Fruit fly (Drosophila melanogaster) whole organism, embryonic: ENCODE results near the gene mon2.
A peak's percentile ranks its signal among the peaks of the same experiment; 100 is the strongest.

Experiments used
- CG10147 ChIP-seq: fragments of 200-800 bp; sonication (Bioruptor generic); optimal IDR thresholded peaks from 2 replicates; lab custom pipeline; 2019; ENCODE audit warnings: missing biosample characterization, mild to moderate bottlenecking, missing genetic modification characterization, moderate library complexity
- CG1024 ChIP-seq: fragments of 200-800 bp; sonication (Bioruptor generic); IDR thresholded peaks from 2 replicates; pipeline ENCODE4 v1.3.6; 2022; ENCODE audit warnings: missing biosample characterization, missing genetic modification characterization
- CG10959 ChIP-seq: fragments of 200-800 bp; sonication (Bioruptor generic); IDR thresholded peaks from 2 replicates; pipeline ENCODE4 v1.3.6; 2022; ENCODE audit warnings: missing biosample characterization, missing genetic modification characterization
- CG10979 ChIP-seq: fragments of 200-800 bp; sonication (Bioruptor generic); optimal IDR thresholded peaks from 2 replicates; lab custom pipeline; 2018; ENCODE audit warnings: missing biosample characterization, mild to moderate bottlenecking, missing genetic modification characterization, moderate library complexity
- CG11247 ChIP-seq: fragments of 200-800 bp; sonication (Bioruptor generic); IDR thresholded peaks from 2 replicates; pipeline ENCODE4 v1.3.6; 2022; ENCODE audit warnings: missing biosample characterization, missing genetic modification characterization
- CG12236 ChIP-seq: fragments of 200-800 bp; sonication (Bioruptor generic); optimal IDR thresholded peaks from 2 replicates; lab custom pipeline; 2016; ENCODE audit warnings: missing biosample characterization, missing genetic modification characterization
- CG1233 ChIP-seq: fragments of 200-800 bp; sonication (Bioruptor generic); optimal IDR thresholded peaks from 4 replicates; lab custom pipeline; 2018; ENCODE audit warnings: missing biosample characterization, mild to moderate bottlenecking, missing genetic modification characterization
- CG12659 ChIP-seq: fragments of 200-800 bp; sonication (Bioruptor generic); optimal IDR thresholded peaks from 3 replicates; lab custom pipeline; 2017; ENCODE audit warnings: mild to moderate bottlenecking, missing biosample characterization, missing genetic modification reagents, missing genetic modification characterization
- CG13894 ChIP-seq: fragments of 200-800 bp; sonication (Bioruptor generic); optimal IDR thresholded peaks from 3 replicates; lab custom pipeline; 2018; ENCODE audit warnings: missing biosample characterization, mild to moderate bottlenecking, missing genetic modification characterization, moderate library complexity
- CG15269 ChIP-seq: fragments of 200-800 bp; sonication (Bioruptor generic); optimal IDR thresholded peaks from 2 replicates; lab custom pipeline; 2018; ENCODE audit warnings: missing biosample characterization, mild to moderate bottlenecking, missing genetic modification characterization, moderate library complexity
- CG1647 ChIP-seq: fragments of 200-800 bp; sonication (Bioruptor generic); optimal IDR thresholded peaks from 3 replicates; lab custom pipeline; 2016; ENCODE audit warnings: missing biosample characterization, missing genetic modification characterization
- CG16815 ChIP-seq: fragments of 200-800 bp; sonication (Bioruptor generic); optimal IDR thresholded peaks from 3 replicates; lab custom pipeline; 2017; ENCODE audit warnings: missing biosample characterization, mild to moderate bottlenecking, missing genetic modification characterization
- CG17612 ChIP-seq: fragments of 200-800 bp; sonication (Bioruptor generic); IDR thresholded peaks from 2 replicates; pipeline ENCODE4 v1.3.6; 2022; ENCODE audit warnings: missing biosample characterization, missing genetic modification characterization
- CG2875 ChIP-seq: fragments of 200-800 bp; sonication (Bioruptor generic); optimal IDR thresholded peaks from 2 replicates; lab custom pipeline; 2017; ENCODE audit warnings: missing biosample characterization, mild to moderate bottlenecking, missing genetic modification characterization, missing genetic modification reagents
- CG4617 ChIP-seq: fragments of 200-800 bp; sonication (Bioruptor generic); optimal IDR thresholded peaks from 3 replicates; lab custom pipeline; 2016; ENCODE audit warnings: missing biosample characterization, missing genetic modification characterization, borderline replicate concordance
- CG4707 ChIP-seq: fragments of 200-800 bp; sonication (Bioruptor generic); optimal IDR thresholded peaks from 2 replicates; lab custom pipeline; 2018; ENCODE audit warnings: missing biosample characterization, mild to moderate bottlenecking, missing genetic modification characterization, moderate library complexity
- CG5953 ChIP-seq: fragments of 200-800 bp; sonication (Bioruptor generic); IDR thresholded peaks from 2 replicates; pipeline ENCODE4 v1.3.6; 2022; ENCODE audit warnings: missing biosample characterization, missing genetic modification characterization
- CG7271 ChIP-seq: fragments of 200-800 bp; sonication (Bioruptor generic); optimal IDR thresholded peaks from 2 replicates; lab custom pipeline; 2018; ENCODE audit warnings: missing biosample characterization, mild to moderate bottlenecking, missing genetic modification characterization, moderate library complexity
- CG7745 ChIP-seq: fragments of 200-800 bp; sonication (Bioruptor generic); optimal IDR thresholded peaks from 2 replicates; lab custom pipeline; 2018; ENCODE audit warnings: missing biosample characterization, mild to moderate bottlenecking, missing genetic modification characterization, moderate library complexity
- CG8924 ChIP-seq: fragments of 200-800 bp; optimal IDR thresholded peaks from 3 replicates; lab custom pipeline; 2019; ENCODE audit warnings: missing biosample characterization, mild to moderate bottlenecking, missing genetic modification characterization, moderate library complexity
- CG8944 ChIP-seq: fragments of 200-800 bp; sonication (Bioruptor generic); optimal IDR thresholded peaks from 3 replicates; lab custom pipeline; 2016; ENCODE audit warnings: missing biosample characterization, missing genetic modification characterization
- Deaf1 ChIP-seq: fragments of 200-800 bp; optimal IDR thresholded peaks from 3 replicates; lab custom pipeline; 2019; ENCODE audit warnings: missing biosample characterization, mild to moderate bottlenecking, missing genetic modification characterization, moderate library complexity
- Dip2 ChIP-seq: fragments of 200-800 bp; sonication (Bioruptor generic); IDR thresholded peaks from 2 replicates; pipeline ENCODE4 v1.3.6; 2022; ENCODE audit warnings: missing biosample characterization, missing genetic modification characterization
- HLHmδ ChIP-seq: fragments of 200-800 bp; sonication (Bioruptor generic); optimal IDR thresholded peaks from 2 replicates; lab custom pipeline; 2018; ENCODE audit warnings: missing biosample characterization, mild to moderate bottlenecking, missing genetic modification characterization, moderate library complexity
- Jarid2 ChIP-seq: fragments of 200-800 bp; sonication (Bioruptor generic); optimal IDR thresholded peaks from 3 replicates; lab custom pipeline; 2017; ENCODE audit warnings: mild to moderate bottlenecking, missing biosample characterization, missing genetic modification reagents, missing genetic modification characterization
- MBD-R2 ChIP-seq: fragments of 200-800 bp; sonication (Bioruptor generic); IDR thresholded peaks from 2 replicates; pipeline ENCODE4 v1.3.6; 2022; ENCODE audit warnings: missing biosample characterization, missing genetic modification characterization
- NFAT ChIP-seq: fragments of 200-800 bp; sonication (Bioruptor generic); IDR thresholded peaks from 2 replicates; pipeline ENCODE4 v1.3.6; 2022; ENCODE audit warnings: missing biosample characterization, missing genetic modification characterization
- NK7.1 ChIP-seq: fragments of 200-800 bp; sonication (Bioruptor generic); optimal IDR thresholded peaks from 3 replicates; lab custom pipeline; 2016; ENCODE audit warnings: missing biosample characterization, missing genetic modification characterization
- Six4 ChIP-seq: fragments of 200-800 bp; sonication (Bioruptor generic); optimal IDR thresholded peaks from 2 replicates; lab custom pipeline; 2016; ENCODE audit warnings: missing biosample characterization, missing genetic modification characterization
- aop ChIP-seq: fragments of 200-800 bp; sonication (Bioruptor generic); IDR thresholded peaks from 2 replicates; pipeline ENCODE4 v1.3.6; 2022; ENCODE audit warnings: missing biosample characterization, missing genetic modification characterization
- ash1 ChIP-seq: fragments of 200-800 bp; sonication (Bioruptor generic); optimal IDR thresholded peaks from 2 replicates; lab custom pipeline; 2018; ENCODE audit warnings: missing biosample characterization, mild to moderate bottlenecking, missing genetic modification characterization
- ato ChIP-seq: fragments of 200-800 bp; sonication (Bioruptor generic); IDR thresholded peaks from 2 replicates; pipeline ENCODE4 v1.3.6; 2022; ENCODE audit warnings: missing biosample characterization, missing genetic modification characterization; ENCODE audit not compliant: partially characterized antibody
- bcd ChIP-seq: fragments of 200-800 bp; sonication (Bioruptor generic); optimal IDR thresholded peaks from 2 replicates; lab custom pipeline; 2017; ENCODE audit warnings: missing biosample characterization, mild to moderate bottlenecking, missing genetic modification characterization
- btn ChIP-seq: fragments of 200-800 bp; sonication (Bioruptor generic); optimal IDR thresholded peaks from 2 replicates; lab custom pipeline; 2016; ENCODE audit warnings: missing biosample characterization, missing genetic modification characterization
- chinmo ChIP-seq: fragments of 200-800 bp; sonication (Bioruptor generic); IDR thresholded peaks from 4 replicates; pipeline ENCODE4 v1.3.6; 2022; ENCODE audit warnings: missing biosample characterization, missing genetic modification characterization; ENCODE audit not compliant: partially characterized antibody
- crp ChIP-seq, 2 experiments: fragments of 200-800 bp; sonication (Bioruptor generic); optimal IDR thresholded peaks; 2 replicates in 1 of 2; 3 replicates in 1 of 2; lab custom pipeline; 2017; ENCODE audit warnings: missing biosample characterization in 2 of 2, missing genetic modification characterization in 2 of 2, mild to moderate bottlenecking in 1 of 2, moderate library complexity in 1 of 2
- da ChIP-seq: fragments of 200-800 bp; sonication (Bioruptor generic); optimal IDR thresholded peaks from 2 replicates; lab custom pipeline; 2016; ENCODE audit warnings: missing biosample characterization, missing genetic modification characterization
- jing ChIP-seq: fragments of 200-800 bp; sonication (Bioruptor generic); optimal IDR thresholded peaks from 2 replicates; lab custom pipeline; 2018; ENCODE audit warnings: missing biosample characterization, mild to moderate bottlenecking, missing genetic modification characterization
- jumu ChIP-seq: fragments of 200-800 bp; sonication (Bioruptor generic); optimal IDR thresholded peaks from 3 replicates; lab custom pipeline; 2016; ENCODE audit warnings: missing biosample characterization, missing genetic modification characterization
- otp ChIP-seq: fragments of 200-800 bp; sonication (Bioruptor generic); IDR thresholded peaks from 3 replicates; pipeline ENCODE4, ENCODE4 v1.3.6; 2022; ENCODE audit warnings: missing biosample characterization, missing genetic modification characterization
- p53 ChIP-seq: fragments of 200-800 bp; sonication (Bioruptor generic); optimal IDR thresholded peaks from 2 replicates; lab custom pipeline; 2016; ENCODE audit warnings: missing biosample characterization, missing genetic modification characterization
- peb ChIP-seq: fragments of 200-800 bp; sonication (Bioruptor generic); IDR thresholded peaks from 2 replicates; pipeline ENCODE4 v1.3.6; 2022; ENCODE audit warnings: missing biosample characterization, missing genetic modification characterization
- pita ChIP-seq: fragments of 200-800 bp; sonication (Bioruptor generic); optimal IDR thresholded peaks from 2 replicates; lab custom pipeline; 2017; ENCODE audit warnings: missing biosample characterization, mild to moderate bottlenecking, missing genetic modification characterization
- repo ChIP-seq: fragments of 200-800 bp; sonication (Bioruptor generic); optimal IDR thresholded peaks from 2 replicates; lab custom pipeline; 2016; ENCODE audit warnings: missing biosample characterization, missing genetic modification characterization
- row ChIP-seq: fragments of 200-800 bp; sonication (Bioruptor generic); IDR thresholded peaks from 3 replicates; pipeline ENCODE4 v1.3.6; 2022; ENCODE audit warnings: missing biosample characterization, missing genetic modification characterization
- seq ChIP-seq: fragments of 200-800 bp; sonication (Bioruptor generic); IDR thresholded peaks from 2 replicates; pipeline ENCODE4 v1.3.6; 2022; ENCODE audit warnings: missing biosample characterization, missing genetic modification characterization
- trh ChIP-seq: fragments of 200-800 bp; sonication (Bioruptor generic); optimal IDR thresholded peaks from 2 replicates; lab custom pipeline; 2016; ENCODE audit warnings: missing biosample characterization, missing genetic modification characterization
- wdn ChIP-seq: fragments of 200-800 bp; sonication (Bioruptor generic); IDR thresholded peaks from 2 replicates; pipeline ENCODE4 v1.3.6; 2022; ENCODE audit warnings: missing biosample characterization, missing genetic modification characterization
- zen ChIP-seq: fragments of 200-800 bp; sonication (Bioruptor generic); optimal IDR thresholded peaks from 3 replicates; lab custom pipeline; 2018; ENCODE audit warnings: missing biosample characterization, mild to moderate bottlenecking, missing genetic modification characterization, moderate library complexity

Gene mon2

DNA sequence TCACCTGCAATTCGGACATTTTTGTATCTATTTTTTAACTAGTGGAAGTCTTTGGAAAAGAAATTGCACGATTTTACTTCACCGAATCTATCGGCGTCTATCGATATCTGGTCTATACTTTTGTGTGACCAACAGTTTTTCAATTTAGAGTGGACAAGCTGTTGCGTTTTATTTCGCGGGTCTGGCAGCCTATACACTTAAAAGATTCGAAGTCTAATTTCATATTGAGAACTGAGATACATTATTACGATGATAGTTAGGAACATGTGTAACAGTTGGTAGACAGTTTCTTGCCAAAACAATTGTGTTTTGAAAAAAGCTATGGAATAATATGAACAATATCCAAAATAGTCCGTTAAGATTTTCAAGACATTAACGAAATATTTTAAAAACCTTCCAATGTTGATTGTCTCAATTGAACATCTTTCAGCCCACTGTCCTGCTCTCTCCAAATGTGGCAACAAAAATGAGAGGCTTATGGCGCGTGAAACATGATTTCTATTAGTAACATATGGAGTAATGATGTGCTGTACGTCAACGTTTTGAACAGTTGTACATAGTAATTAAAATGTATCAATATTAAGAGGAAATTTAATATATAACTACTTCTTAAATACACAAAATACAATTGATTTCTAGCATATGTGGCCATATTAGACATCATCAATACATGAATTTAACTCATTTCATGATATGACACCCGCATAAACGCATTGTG is 38.7 kb upstream of the mon2 start, which contains the start of gene Acbp1 (continued):
- peak; percentile 83 for TF ChIP-seq trh (GFP tag; lab: Kevin White, UChicago)
- peak; percentile 75 for TF ChIP-seq aop (GFP tag; lab: Robert Waterston, UW)
- TF ChIP-seq Deaf1 (tag; lab: Kevin White, UChicago): peak; percentile 89
- peak; percentile 90 for TF ChIP-seq NK7.1 (GFP tag; lab: Kevin White, UChicago)
- TF ChIP-seq CG10959: peak; percentile 79
- peak; percentile 97 for TF ChIP-seq CG1233 (GFP tag; lab: Kevin White, UChicago)
- no peak for TF ChIP-seq HLHmδ (GFP tag; lab: Kevin White, UChicago)
- peak; percentile 83 for TF ChIP-seq jing (GFP tag; lab: Kevin White, UChicago)
- TF ChIP-seq CG17612: peak; percentile 80
- TF ChIP-seq MBD-R2: peak; percentile 84
- TF ChIP-seq crp (GFP tag; optimal IDR thresholded peaks at IDR 0.05; lab: Kevin White, UChicago): peak in 1 of 2 experiments; percentile 68
- TF ChIP-seq wdn (GFP tag; lab: Robert Waterston, UW): peak; percentile 86
- peak; percentile 97 for TF ChIP-seq CG12659 (GFP tag; lab: Kevin White, UChicago)
- peak; percentile 94 for TF ChIP-seq CG4707
- peak; percentile 94 for TF ChIP-seq CG1647
- TF ChIP-seq zen (tag; lab: Kevin White, UChicago): peak; percentile 96
- TF ChIP-seq CG7271 (tag; lab: Kevin White, UChicago): peak; percentile 89
- TF ChIP-seq seq (GFP tag; lab: Robert Waterston, UW): peak; percentile 93
- peak; percentile 89 for TF ChIP-seq CG11247 (GFP tag; lab: Robert Waterston, UW)
- TF ChIP-seq NFAT: peak; percentile 88
- TF ChIP-seq ato (GFP tag; lab: Robert Waterston, UW): peak; percentile 68
- peak; percentile 93 for TF ChIP-seq Six4
- TF ChIP-seq CG16815 (GFP tag; lab: Kevin White, UChicago): peak; percentile 86
- peak; percentile 86 for TF ChIP-seq btn (GFP tag; lab: Kevin White, UChicago)
- TF ChIP-seq CG10979 (tag; lab: Kevin White, UChicago): peak; percentile 99
- peak; percentile 89 for TF ChIP-seq CG12236
- no peak for TF ChIP-seq Jarid2 (GFP tag; lab: Kevin White, UChicago)
- peak; percentile 82 for TF ChIP-seq CG4617 (GFP tag; lab: Kevin White, UChicago)
- no peak for TF ChIP-seq pita
- TF ChIP-seq repo (GFP tag; lab: Kevin White, UChicago): peak; percentile 92
- TF ChIP-seq da (GFP tag; lab: Kevin White, UChicago): peak; percentile 81
- peak; percentile 85 for TF ChIP-seq otp (GFP tag; lab: Robert Waterston, UW)
- peak; percentile 94 for TF ChIP-seq CG2875 (GFP tag; lab: Kevin White, UChicago)
- peak; percentile 97 for TF ChIP-seq CG15269 (tag; lab: Kevin White, UChicago)
- peak; percentile 97 for TF ChIP-seq row (GFP tag; lab: Robert Waterston, UW)
- TF ChIP-seq peb (GFP tag; lab: Robert Waterston, UW): peak; percentile 58; the same call in 1 of the 2 replicates
- TF ChIP-seq jumu: peak; percentile 96
- TF ChIP-seq CG5953 (GFP tag; lab: Robert Waterston, UW): peak; percentile 78
- TF ChIP-seq ash1 (GFP tag; lab: Kevin White, UChicago): peak; percentile 40
- TF ChIP-seq CG8924 (tag; lab: Kevin White, UChicago): peak; percentile 99
- peak; percentile 57; the same call in 1 of the 4 replicates for TF ChIP-seq chinmo (GFP tag; lab: Robert Waterston, UW)
- no peak for TF ChIP-seq Dip2 (GFP tag; lab: Robert Waterston, UW)
- peak; percentile 92 for TF ChIP-seq bcd
- TF ChIP-seq p53: peak; percentile 93
- peak; percentile 95 for TF ChIP-seq CG8944 (GFP tag; lab: Kevin White, UChicago)
- TF ChIP-seq CG13894: peak; percentile 98
- TF ChIP-seq CG7745 (tag; lab: Kevin White, UChicago): peak; percentile 93
- peak; percentile 71 for TF ChIP-seq CG1024 (GFP tag; lab: Robert Waterston, UW)
- peak; percentile 98 for TF ChIP-seq CG10147 (GFP tag; lab: Kevin White, UChicago)
